Fruit fly (Drosophila melanogaster) whole organism, prepupa: Measurements from ENCODE around the gene CG5953.

ENCODE experiments used
- Blimp-1 ChIP-seq: fragments of 200-800 bp; sonication (Bioruptor generic); optimal IDR thresholded peaks from 3 replicates; lab custom pipeline; 2017; ENCODE audit warnings: missing biosample characterization, missing genetic modification characterization, mild to moderate bottlenecking, moderate library complexity, missing genetic modification reagents
- CG10669 ChIP-seq: fragments of 200-800 bp; sonication (Bioruptor generic); optimal IDR thresholded peaks from 3 replicates; lab custom pipeline; 2018; ENCODE audit warnings: missing biosample characterization, mild to moderate bottlenecking, missing genetic modification characterization, moderate library complexity
- CG11762 ChIP-seq: fragments of 200-800 bp; sonication (Bioruptor generic); optimal IDR thresholded peaks from 3 replicates; lab custom pipeline; 2016; ENCODE audit warnings: missing biosample characterization, missing genetic modification characterization; ENCODE audit not compliant: insufficient read depth
- CG11902 ChIP-seq: fragments of 200-800 bp; sonication (Bioruptor generic); optimal IDR thresholded peaks from 3 replicates; lab custom pipeline; 2016; ENCODE audit warnings: missing biosample characterization, missing genetic modification characterization
- CG15336 ChIP-seq: fragments of 200-800 bp; sonication (Bioruptor generic); IDR thresholded peaks from 2 replicates; pipeline ENCODE4 v1.3.6; 2022; ENCODE audit warnings: missing biosample characterization, missing genetic modification characterization
- CG16779 ChIP-seq: fragments of 200-800 bp; sonication (Bioruptor generic); optimal IDR thresholded peaks from 3 replicates; lab custom pipeline; 2017; ENCODE audit warnings: missing biosample characterization, mild to moderate bottlenecking, missing genetic modification characterization
- CG3032 ChIP-seq: fragments of 200-800 bp; optimal IDR thresholded peaks from 2 replicates; lab custom pipeline; 2019; ENCODE audit warnings: missing biosample characterization, mild to moderate bottlenecking, missing genetic modification characterization, moderate library complexity
- CG31627 ChIP-seq: fragments of 200-800 bp; sonication (Bioruptor generic); optimal IDR thresholded peaks from 3 replicates; lab custom pipeline; 2016; ENCODE audit warnings: missing biosample characterization, missing genetic modification characterization
- CG32006 ChIP-seq: fragments of 200-800 bp; sonication (Bioruptor generic); optimal IDR thresholded peaks from 3 replicates; lab custom pipeline; 2017; ENCODE audit warnings: missing biosample characterization, mild to moderate bottlenecking, missing genetic modification characterization
- CG3919 ChIP-seq: fragments of 200-800 bp; sonication (Bioruptor generic); optimal IDR thresholded peaks from 3 replicates; lab custom pipeline; 2016; ENCODE audit warnings: missing biosample characterization, missing genetic modification characterization
- CG4318 ChIP-seq: fragments of 200-800 bp; sonication (Bioruptor generic); optimal IDR thresholded peaks from 3 replicates; lab custom pipeline; 2017; ENCODE audit warnings: missing biosample characterization, mild to moderate bottlenecking, missing genetic modification characterization
- CG6276 ChIP-seq: fragments of 200-800 bp; sonication (Bioruptor generic); optimal IDR thresholded peaks from 2 replicates; lab custom pipeline; 2017; ENCODE audit warnings: missing biosample characterization, mild to moderate bottlenecking, missing genetic modification characterization
- CG6792 ChIP-seq: fragments of 200-800 bp; sonication (Bioruptor generic); optimal IDR thresholded peaks from 3 replicates; lab custom pipeline; 2016; ENCODE audit warnings: missing biosample characterization, missing genetic modification characterization
- CG6808 ChIP-seq: fragments of 200-800 bp; sonication (Bioruptor generic); optimal IDR thresholded peaks from 3 replicates; lab custom pipeline; 2017; ENCODE audit warnings: missing biosample characterization, missing genetic modification characterization, mild to moderate bottlenecking, moderate library complexity, missing genetic modification reagents
- CG8319 ChIP-seq: fragments of 200-800 bp; sonication (Bioruptor generic); optimal IDR thresholded peaks from 3 replicates; lab custom pipeline; 2016; ENCODE audit warnings: missing biosample characterization, missing genetic modification characterization
- CG9139 ChIP-seq: fragments of 200-800 bp; sonication (Bioruptor generic); optimal IDR thresholded peaks from 3 replicates; lab custom pipeline; 2017; ENCODE audit warnings: missing biosample characterization, mild to moderate bottlenecking, missing genetic modification characterization
- Eip75B ChIP-seq: fragments of 200-800 bp; sonication (Bioruptor generic); optimal IDR thresholded peaks from 3 replicates; lab custom pipeline; 2016; ENCODE audit warnings: missing biosample characterization, missing genetic modification characterization
- Eip78C ChIP-seq: fragments of 200-800 bp; sonication (Bioruptor generic); peaks from one replicate; lab custom pipeline; 2016; ENCODE audit warnings: missing biosample characterization, missing genetic modification characterization
- Eip93F ChIP-seq: fragments of 200-800 bp; sonication (Bioruptor generic); optimal IDR thresholded peaks from 2 replicates; lab custom pipeline; 2016; ENCODE audit warnings: missing biosample characterization, mild to moderate bottlenecking, missing genetic modification characterization
- Ets96B ChIP-seq: fragments of 200-800 bp; optimal IDR thresholded peaks from 2 replicates; lab custom pipeline; 2019; ENCODE audit warnings: missing biosample characterization, mild to moderate bottlenecking, missing genetic modification characterization, moderate library complexity
- Gug ChIP-seq: fragments of 200-800 bp; sonication (Bioruptor generic); IDR thresholded peaks from 2 replicates; pipeline ENCODE4 v1.3.6; 2022; ENCODE audit warnings: missing biosample characterization, missing genetic modification characterization
- Hr38 ChIP-seq: sonication (Bioruptor generic); optimal IDR thresholded peaks from 2 replicates; lab custom pipeline; 2016; ENCODE audit warnings: missing biosample characterization, missing genetic modification characterization
- Hr39 ChIP-seq: fragments of 200-800 bp; sonication (Bioruptor generic); optimal IDR thresholded peaks from 2 replicates; lab custom pipeline; 2016; ENCODE audit warnings: missing biosample characterization, missing genetic modification characterization
- Hr4 ChIP-seq: fragments of 200-800 bp; sonication (Bioruptor generic); optimal IDR thresholded peaks from 3 replicates; lab custom pipeline; 2016; ENCODE audit warnings: missing biosample characterization, missing genetic modification characterization
- Lpt ChIP-seq: fragments of 200-800 bp; sonication (Bioruptor generic); optimal IDR thresholded peaks from 3 replicates; lab custom pipeline; 2016; ENCODE audit warnings: missing biosample characterization, missing genetic modification characterization
- OdsH ChIP-seq: fragments of 200-800 bp; sonication (Bioruptor generic); optimal IDR thresholded peaks from 3 replicates; lab custom pipeline; 2016; ENCODE audit warnings: missing biosample characterization, missing genetic modification characterization
- Smox ChIP-seq: fragments of 200-800 bp; sonication (Bioruptor generic); optimal IDR thresholded peaks from 3 replicates; lab custom pipeline; 2016; ENCODE audit warnings: missing biosample characterization, missing genetic modification characterization
- Sox102F ChIP-seq: fragments of 200-800 bp; sonication (Bioruptor generic); optimal IDR thresholded peaks from 2 replicates; lab custom pipeline; 2016; ENCODE audit warnings: missing biosample characterization, mild to moderate bottlenecking, missing genetic modification characterization
- Sox14 ChIP-seq: fragments of 200-800 bp; sonication (Bioruptor generic); optimal IDR thresholded peaks from 3 replicates; lab custom pipeline; 2016; ENCODE audit warnings: missing biosample characterization, missing genetic modification characterization
- Sox15 ChIP-seq: fragments of 200-800 bp; sonication (Bioruptor generic); optimal IDR thresholded peaks from 3 replicates; lab custom pipeline; 2016; ENCODE audit warnings: missing biosample characterization, missing genetic modification characterization
- achi ChIP-seq: fragments of 200-800 bp; sonication (Bioruptor generic); optimal IDR thresholded peaks from 3 replicates; lab custom pipeline; 2016; ENCODE audit warnings: missing biosample characterization, missing genetic modification characterization
- acj6 ChIP-seq: fragments of 200-800 bp; sonication (Bioruptor generic); optimal IDR thresholded peaks from 3 replicates; lab custom pipeline; 2016; ENCODE audit warnings: missing biosample characterization, missing genetic modification characterization
- cyc ChIP-seq: fragments of 200-800 bp; sonication (Bioruptor generic); optimal IDR thresholded peaks from 3 replicates; lab custom pipeline; 2016; ENCODE audit warnings: missing biosample characterization, missing genetic modification characterization
- dac ChIP-seq: fragments of 200-800 bp; sonication (Bioruptor generic); optimal IDR thresholded peaks from 2 replicates; lab custom pipeline; 2017; ENCODE audit warnings: missing biosample characterization, mild to moderate bottlenecking, missing genetic modification characterization
- dsx ChIP-seq: fragments of 200-800 bp; optimal IDR thresholded peaks from 3 replicates; lab custom pipeline; 2019; ENCODE audit warnings: missing biosample characterization, mild to moderate bottlenecking, missing genetic modification characterization, moderate library complexity; ENCODE audit not compliant: poor library complexity, severe bottlenecking
- eg ChIP-seq: fragments of 200-800 bp; sonication (Bioruptor generic); IDR thresholded peaks from 3 replicates; pipeline ENCODE4 v1.3.6; 2022; ENCODE audit warnings: missing biosample characterization, missing genetic modification characterization
- esn ChIP-seq: fragments of 200-800 bp; sonication (Bioruptor generic); optimal IDR thresholded peaks from 2 replicates; lab custom pipeline; 2016; ENCODE audit warnings: missing biosample characterization, mild to moderate bottlenecking, missing genetic modification characterization, moderate library complexity
- fd59A ChIP-seq: fragments of 200-800 bp; sonication (Bioruptor generic); optimal IDR thresholded peaks from 2 replicates; lab custom pipeline; 2017; ENCODE audit warnings: missing biosample characterization, mild to moderate bottlenecking, missing genetic modification characterization, missing genetic modification reagents
- fkh ChIP-seq: fragments of 200-800 bp; sonication (Bioruptor generic); optimal IDR thresholded peaks from 3 replicates; lab custom pipeline; 2017; ENCODE audit warnings: missing biosample characterization, mild to moderate bottlenecking, missing genetic modification characterization, moderate library complexity
- net ChIP-seq: fragments of 200-800 bp; sonication (Bioruptor generic); optimal IDR thresholded peaks from 3 replicates; lab custom pipeline; 2016; ENCODE audit warnings: missing biosample characterization, missing genetic modification characterization
- pdm3 ChIP-seq: fragments of 200-800 bp; sonication (Bioruptor generic); optimal IDR thresholded peaks from 3 replicates; lab custom pipeline; 2016; ENCODE audit warnings: missing biosample characterization, missing genetic modification characterization
- salr ChIP-seq, 2 experiments: fragments of 200-800 bp; sonication (Bioruptor generic); optimal IDR thresholded peaks; 3 replicates each; lab custom pipeline; 2016 to 2018; ENCODE audit warnings: missing biosample characterization in 2 of 2, missing genetic modification characterization in 2 of 2, mild to moderate bottlenecking in 1 of 2
- spab ChIP-seq: fragments of 200-800 bp; sonication (Bioruptor generic); optimal IDR thresholded peaks from 2 replicates; lab custom pipeline; 2017; ENCODE audit warnings: missing biosample characterization, mild to moderate bottlenecking, missing genetic modification characterization, missing genetic modification reagents
- ss ChIP-seq, 2 experiments: fragments of 200-800 bp; sonication (Bioruptor generic); optimal IDR thresholded peaks; 2 replicates in 1 of 2; 3 replicates in 1 of 2; lab custom pipeline; 2017 to 2018; ENCODE audit warnings: mild to moderate bottlenecking in 2 of 2, missing biosample characterization in 2 of 2, missing genetic modification characterization in 2 of 2, moderate library complexity in 1 of 2
- svp ChIP-seq: fragments of 200-800 bp; sonication (Bioruptor generic); peaks from one replicate; lab custom pipeline; 2016; ENCODE audit warnings: missing biosample characterization, missing genetic modification characterization
- topi ChIP-seq: fragments of 200-800 bp; sonication (Bioruptor generic); optimal IDR thresholded peaks from 3 replicates; lab custom pipeline; 2016; ENCODE audit warnings: missing biosample characterization, missing genetic modification characterization

The CG5953 gene

dm6 chr2L:16535673-16536144 is 3.0 kb upstream of the CG5953 start (continued):
- TF ChIP-seq Sox14 (GFP tag; lab: Kevin White, UChicago) (peak; percentile 93), eg (GFP tag; lab: Robert Waterston, UW) (peak; percentile 96), dac (peak; percentile 53), CG15336 (GFP tag; lab: Robert Waterston, UW) (peak; percentile 94), CG11902 (peak; percentile 76), Blimp-1 (GFP tag; lab: Kevin White, UChicago) (peak; percentile 65), Smox (GFP tag; lab: Kevin White, UChicago) (peak; percentile 90), Sox15 (GFP tag; lab: Kevin White, UChicago) (peak; percentile 89), fkh (GFP tag; lab: Kevin White, UChicago) (peak; percentile 91), Hr4 (GFP tag; lab: Kevin White, UChicago) (peak; percentile 90), spab (peak; percentile 86), fd59A (GFP tag; lab: Kevin White, UChicago) (peak; percentile 83)
- TF ChIP-seq, all 60 proteins: peak for 59

dm6 chr2L:16535071-16535581 is 2.4 kb upstream of the CG5953 start:
- TF ChIP-seq fd59A (GFP tag; lab: Kevin White, UChicago) (no peak), CG3919 (GFP tag; lab: Kevin White, UChicago) (peak; percentile 59), CG8319 (GFP tag; lab: Kevin White, UChicago) (no peak), CG16779 (tag; lab: Kevin White, UChicago) (no peak), Ets96B (tag; lab: Kevin White, UChicago) (peak; percentile 31), acj6 (peak; percentile 60), dsx (GFP tag; lab: Kevin White, UChicago) (no peak), Sox15 (GFP tag; lab: Kevin White, UChicago) (peak; percentile 52), CG3032 (tag; lab: Kevin White, UChicago) (peak; percentile 7), CG6276 (GFP tag; lab: Kevin White, UChicago) (peak; percentile 36), CG9139 (GFP tag; lab: Kevin White, UChicago) (no peak), CG32006 (GFP tag; lab: Kevin White, UChicago) (peak; percentile 82), topi (GFP tag; lab: Kevin White, UChicago) (peak; percentile 85), Eip78C (GFP tag; lab: Kevin White, UChicago) (peak; percentile 94), Sox14 (GFP tag; lab: Kevin White, UChicago) (peak; percentile 83), Hr39 (GFP tag; lab: Kevin White, UChicago) (peak; percentile 87), fkh (GFP tag; lab: Kevin White, UChicago) (no peak), pdm3 (GFP tag; lab: Kevin White, UChicago) (peak; percentile 70), spab (no peak), Hr38 (GFP tag; lab: Kevin White, UChicago) (no peak), Eip75B (peak; percentile 74), CG10669 (no peak), CG31627 (peak; percentile 83), Eip93F (GFP tag; lab: Kevin White, UChicago) (peak; percentile 8), Lpt (GFP tag; lab: Kevin White, UChicago) (peak; percentile 5), Gug (GFP tag; lab: Robert Waterston, UW) (peak; percentile 59), svp (GFP tag; lab: Kevin White, UChicago) (peak; percentile 93), Blimp-1 (GFP tag; lab: Kevin White, UChicago) (peak; percentile 50), salr (GFP tag; optimal IDR thresholded peaks at IDR 0.05; lab: Kevin White, UChicago) (peak in 1 of 2 experiments; percentile 16), ss (GFP tag; optimal IDR thresholded peaks at IDR 0.05; lab: Kevin White, UChicago) (no peak), achi (GFP tag; lab: Kevin White, UChicago) (peak; percentile 63), CG11902 (peak; percentile 33), OdsH (GFP tag; lab: Kevin White, UChicago) (peak; percentile 69), Hr4 (GFP tag; lab: Kevin White, UChicago) (peak; percentile 62), CG6792 (GFP tag; lab: Kevin White, UChicago) (peak; percentile 52), esn (peak; percentile 82), Smox (GFP tag; lab: Kevin White, UChicago) (peak; percentile 80), CG4318 (GFP tag; lab: Kevin White, UChicago) (peak; percentile 64), Sox102F (GFP tag; lab: Kevin White, UChicago) (peak; percentile 84), CG11762 (GFP tag; lab: Kevin White, UChicago) (peak; percentile 25), eg (GFP tag; lab: Robert Waterston, UW) (peak; percentile 48; the same call in 1 of the 3 replicates), CG6808 (GFP tag; lab: Kevin White, UChicago) (no peak), dac (peak; percentile 31), cyc (peak; percentile 78), net (GFP tag; lab: Kevin White, UChicago) (peak; percentile 57)
